Fruit fly (Drosophila melanogaster) whole organism, embryonic: ENCODE measurements around the gene CG32829.
A peak's percentile ranks its signal among the peaks of the same experiment; 100 is the strongest.

Experiments used
- Abd-B ChIP-seq: fragments of 200-800 bp; sonication (Bioruptor generic); optimal IDR thresholded peaks from 2 replicates; lab custom pipeline; 2018; ENCODE audit warnings: missing biosample characterization, mild to moderate bottlenecking, missing genetic modification characterization, moderate library complexity
- CG11504 ChIP-seq: fragments of 200-800 bp; sonication (Bioruptor generic); optimal IDR thresholded peaks from 3 replicates; lab custom pipeline; 2019; ENCODE audit warnings: missing biosample characterization, mild to moderate bottlenecking, missing genetic modification characterization, moderate library complexity
- CG11696 ChIP-seq: fragments of 200-800 bp; sonication (Bioruptor generic); IDR thresholded peaks from 2 replicates; pipeline ENCODE4 v1.3.6; 2022; ENCODE audit warnings: missing biosample characterization, missing genetic modification characterization
- CG12744 ChIP-seq: fragments of 200-800 bp; sonication (Bioruptor generic); optimal IDR thresholded peaks from 2 replicates; lab custom pipeline; 2016; ENCODE audit warnings: missing biosample characterization, missing genetic modification characterization
- CG12942 ChIP-seq: fragments of 200-800 bp; sonication (Bioruptor generic); optimal IDR thresholded peaks from 3 replicates; lab custom pipeline; 2016; ENCODE audit warnings: missing biosample characterization, missing genetic modification characterization
- CG13424 ChIP-seq: fragments of 200-800 bp; sonication (Bioruptor generic); optimal IDR thresholded peaks from 2 replicates; lab custom pipeline; 2019; ENCODE audit warnings: missing biosample characterization, mild to moderate bottlenecking, missing genetic modification characterization, moderate library complexity
- CG14014 ChIP-seq: fragments of 200-800 bp; sonication (Bioruptor generic); IDR thresholded peaks from 2 replicates; pipeline ENCODE4 v1.3.6; 2022; ENCODE audit warnings: missing biosample characterization, missing genetic modification characterization
- CG1529 ChIP-seq: fragments of 200-800 bp; sonication (Bioruptor generic); optimal IDR thresholded peaks from 3 replicates; lab custom pipeline; 2018; ENCODE audit warnings: missing biosample characterization, missing genetic modification characterization
- CG1832 ChIP-seq: fragments of 200-800 bp; sonication (Bioruptor generic); optimal IDR thresholded peaks from 2 replicates; lab custom pipeline; 2017; ENCODE audit warnings: missing biosample characterization, mild to moderate bottlenecking, missing genetic modification characterization, inconsistent platforms
- CG2129 ChIP-seq: fragments of 200-800 bp; sonication (Bioruptor generic); IDR thresholded peaks from 2 replicates; pipeline ENCODE4 v1.3.6; 2022; ENCODE audit warnings: missing biosample characterization, missing genetic modification characterization; ENCODE audit not compliant: partially characterized antibody
- CG2875 ChIP-seq: fragments of 200-800 bp; sonication (Bioruptor generic); optimal IDR thresholded peaks from 2 replicates; lab custom pipeline; 2017; ENCODE audit warnings: missing biosample characterization, mild to moderate bottlenecking, missing genetic modification characterization, missing genetic modification reagents
- CG30403 ChIP-seq: fragments of 200-800 bp; sonication (Bioruptor generic); optimal IDR thresholded peaks from 3 replicates; lab custom pipeline; 2016; ENCODE audit warnings: missing biosample characterization, missing genetic modification characterization
- CG31441 ChIP-seq: fragments of 200-800 bp; sonication (Bioruptor generic); IDR thresholded peaks from 2 replicates; pipeline ENCODE4 v1.3.6; 2022; ENCODE audit warnings: missing biosample characterization, missing genetic modification characterization
- CG32772 ChIP-seq: fragments of 200-800 bp; sonication (Bioruptor generic); IDR thresholded peaks from 2 replicates; pipeline ENCODE4 v1.3.6; 2022; ENCODE audit warnings: missing biosample characterization, missing genetic modification characterization
- CG3847 ChIP-seq: fragments of 200-800 bp; sonication (Bioruptor generic); IDR thresholded peaks from 2 replicates; pipeline ENCODE4 v1.3.6; 2022; ENCODE audit warnings: missing biosample characterization, missing genetic modification characterization
- CG3995 ChIP-seq: fragments of 200-800 bp; sonication (Bioruptor generic); optimal IDR thresholded peaks from 3 replicates; lab custom pipeline; 2016; ENCODE audit warnings: missing biosample characterization, missing genetic modification characterization
- CG8089 ChIP-seq: fragments of 200-800 bp; sonication (Bioruptor generic); optimal IDR thresholded peaks from 3 replicates; lab custom pipeline; 2016; ENCODE audit warnings: missing biosample characterization, missing genetic modification characterization
- CG8388 ChIP-seq: fragments of 200-800 bp; sonication (Bioruptor generic); optimal IDR thresholded peaks from 2 replicates; lab custom pipeline; 2019; ENCODE audit warnings: missing biosample characterization, mild to moderate bottlenecking, missing genetic modification characterization, moderate library complexity
- CHES-1-like ChIP-seq: fragments of 200-800 bp; sonication (Bioruptor generic); optimal IDR thresholded peaks from 2 replicates; lab custom pipeline; 2016; ENCODE audit warnings: missing biosample characterization, missing genetic modification characterization
- CTCF ChIP-seq: fragments of 200-800 bp; sonication (Bioruptor generic); optimal IDR thresholded peaks from 2 replicates; lab custom pipeline; 2017; ENCODE audit warnings: missing biosample characterization, mild to moderate bottlenecking, missing genetic modification characterization, moderate library complexity
- GATAe ChIP-seq: fragments of 200-800 bp; sonication (Bioruptor generic); conservative IDR thresholded peaks from 2 replicates; pipeline ENCODE4 v1.3.6; 2022; ENCODE audit warnings: missing biosample characterization, missing genetic modification characterization
- Hmr ChIP-seq: fragments of 200-800 bp; sonication (Bioruptor generic); optimal IDR thresholded peaks from 3 replicates; lab custom pipeline; 2017; ENCODE audit warnings: mild to moderate bottlenecking, missing biosample characterization, missing genetic modification reagents, missing genetic modification characterization
- Lhr ChIP-seq: fragments of 200-800 bp; sonication (Bioruptor generic); optimal IDR thresholded peaks from 3 replicates; lab custom pipeline; 2017; ENCODE audit warnings: mild to moderate bottlenecking, missing biosample characterization, missing genetic modification reagents, missing genetic modification characterization
- MTF-1 ChIP-seq: fragments of 200-800 bp; sonication (Bioruptor generic); optimal IDR thresholded peaks from 2 replicates; lab custom pipeline; 2018; ENCODE audit warnings: missing biosample characterization, mild to moderate bottlenecking, missing genetic modification characterization, borderline replicate concordance
- Mrtf ChIP-seq: fragments of 200-800 bp; sonication (Bioruptor generic); IDR thresholded peaks from 3 replicates; pipeline ENCODE4 v1.3.6; 2022; ENCODE audit warnings: missing biosample characterization, missing genetic modification characterization
- Myb ChIP-seq: fragments of 200-800 bp; sonication (Bioruptor generic); optimal IDR thresholded peaks from 2 replicates; lab custom pipeline; 2016; ENCODE audit warnings: missing biosample characterization, missing genetic modification characterization
- NC2β ChIP-seq: fragments of 200-800 bp; sonication (Bioruptor generic); optimal IDR thresholded peaks from 2 replicates; lab custom pipeline; 2016; ENCODE audit warnings: missing biosample characterization, missing genetic modification characterization
- Nf-YB ChIP-seq: fragments of 200-800 bp; sonication (Bioruptor generic); optimal IDR thresholded peaks from 3 replicates; lab custom pipeline; 2019; ENCODE audit warnings: missing biosample characterization, mild to moderate bottlenecking, missing genetic modification characterization, moderate library complexity
- NfI ChIP-seq: fragments of 200-800 bp; sonication (Bioruptor generic); optimal IDR thresholded peaks from 3 replicates; lab custom pipeline; 2018; ENCODE audit warnings: missing biosample characterization, mild to moderate bottlenecking, missing genetic modification characterization, moderate library complexity
- Poxn ChIP-seq: fragments of 200-800 bp; sonication (Bioruptor generic); IDR thresholded peaks from 2 replicates; pipeline ENCODE4 v1.3.6; 2022; ENCODE audit warnings: missing biosample characterization, missing genetic modification characterization
- Rx ChIP-seq: fragments of 200-800 bp; sonication (Bioruptor generic); IDR thresholded peaks from 2 replicates; pipeline ENCODE4 v1.3.6; 2022; ENCODE audit warnings: missing biosample characterization, missing genetic modification characterization
- Stat92E ChIP-seq, 3 experiments: fragments of >200 bp in 2 of 3; fragments of 200-800 bp in 1 of 3; sonication (Bioruptor generic) in 1 of 3; optimal IDR thresholded peaks; 2 replicates each; lab custom pipeline; 2017 to 2019; ENCODE audit warnings: missing biosample characterization in 3 of 3, missing genetic modification characterization in 3 of 3, mild to moderate bottlenecking in 1 of 3, moderate library complexity in 1 of 3
- Taf1 ChIP-seq: fragments of 200-800 bp; sonication (Bioruptor generic); IDR thresholded peaks from 2 replicates; pipeline ENCODE4 v1.3.6; 2022; ENCODE audit warnings: missing biosample characterization, missing genetic modification characterization
- ac ChIP-seq: fragments of 200-800 bp; sonication (Bioruptor generic); optimal IDR thresholded peaks from 3 replicates; lab custom pipeline; 2017; ENCODE audit warnings: missing biosample characterization, mild to moderate bottlenecking, missing genetic modification characterization
- croc ChIP-seq: fragments of 200-800 bp; sonication (Bioruptor generic); conservative IDR thresholded peaks from 3 replicates; pipeline ENCODE4 v1.3.6; 2022; ENCODE audit warnings: missing biosample characterization, missing genetic modification characterization
- dmrt99B ChIP-seq: fragments of 200-800 bp; sonication (Bioruptor generic); optimal IDR thresholded peaks from 2 replicates; lab custom pipeline; 2018; ENCODE audit warnings: missing biosample characterization, mild to moderate bottlenecking, missing genetic modification characterization, moderate library complexity
- ems ChIP-seq: fragments of 200-800 bp; sonication (Bioruptor generic); optimal IDR thresholded peaks from 3 replicates; lab custom pipeline; 2016; ENCODE audit warnings: missing biosample characterization, missing genetic modification characterization
- ewg ChIP-seq: fragments of 200-800 bp; sonication (Bioruptor generic); optimal IDR thresholded peaks from 3 replicates; lab custom pipeline; 2017; ENCODE audit warnings: mild to moderate bottlenecking, missing biosample characterization, missing genetic modification reagents, missing genetic modification characterization
- fd3F ChIP-seq: fragments of 200-800 bp; sonication (Bioruptor generic); optimal IDR thresholded peaks from 2 replicates; lab custom pipeline; 2018; ENCODE audit warnings: missing biosample characterization, mild to moderate bottlenecking, missing genetic modification characterization, moderate library complexity
- fru ChIP-seq: fragments of >200 bp; optimal IDR thresholded peaks from 2 replicates; lab custom pipeline; 2017
- fu2 ChIP-seq: fragments of 200-800 bp; sonication (Bioruptor generic); optimal IDR thresholded peaks from 2 replicates; lab custom pipeline; 2016; ENCODE audit warnings: missing biosample characterization, missing genetic modification characterization
- her ChIP-seq: fragments of 200-800 bp; sonication (Bioruptor generic); optimal IDR thresholded peaks from 2 replicates; lab custom pipeline; 2016; ENCODE audit warnings: missing biosample characterization, missing genetic modification characterization
- ind ChIP-seq: fragments of 200-800 bp; sonication (Bioruptor generic); optimal IDR thresholded peaks from 3 replicates; lab custom pipeline; 2016; ENCODE audit warnings: missing biosample characterization, missing genetic modification characterization
- kni ChIP-seq: fragments of 200-800 bp; sonication (Bioruptor generic); optimal IDR thresholded peaks from 3 replicates; lab custom pipeline; 2017; ENCODE audit warnings: mild to moderate bottlenecking, missing biosample characterization, missing genetic modification reagents, missing genetic modification characterization
- prd ChIP-seq, 3 experiments: fragments of >200 bp in 2 of 3; fragments of 200-800 bp in 1 of 3; sonication (Bioruptor generic) in 1 of 3; optimal IDR thresholded peaks in 2 of 3; IDR thresholded peaks in 1 of 3; 2 replicates in 2 of 3; 3 replicates in 1 of 3; pipeline versions ENCODE4 v1.3.6 to Lab custom; 2017 to 2022; ENCODE audit warnings: missing biosample characterization in 1 of 3, missing genetic modification characterization in 1 of 3
- rib ChIP-seq: fragments of 200-800 bp; sonication (Bioruptor generic); IDR thresholded peaks from 2 replicates; pipeline ENCODE4 v1.3.6; 2022; ENCODE audit warnings: missing biosample characterization, missing genetic modification characterization
- scrt ChIP-seq: fragments of 200-800 bp; sonication (Bioruptor generic); optimal IDR thresholded peaks from 2 replicates; lab custom pipeline; 2018; ENCODE audit warnings: missing biosample characterization, mild to moderate bottlenecking, missing genetic modification characterization, moderate library complexity
- sqz ChIP-seq: fragments of 200-800 bp; sonication (Bioruptor generic); optimal IDR thresholded peaks from 3 replicates; lab custom pipeline; 2018; ENCODE audit warnings: missing biosample characterization, mild to moderate bottlenecking, missing genetic modification characterization
- tll ChIP-seq, 2 experiments: fragments of 200-800 bp in 1 of 2; fragments of >200 bp in 1 of 2; sonication (Bioruptor generic) in 1 of 2; optimal IDR thresholded peaks; 2 replicates each; lab custom pipeline; 2017 to 2019; ENCODE audit warnings: missing biosample characterization in 2 of 2, missing genetic modification characterization in 2 of 2, mild to moderate bottlenecking in 1 of 2, moderate library complexity in 1 of 2
- tup ChIP-seq: fragments of 200-800 bp; sonication (Bioruptor generic); optimal IDR thresholded peaks from 2 replicates; lab custom pipeline; 2016; ENCODE audit warnings: missing biosample characterization, mild to moderate bottlenecking, missing genetic modification characterization, moderate library complexity
- unpg ChIP-seq: fragments of 200-800 bp; sonication (Bioruptor generic); optimal IDR thresholded peaks from 3 replicates; lab custom pipeline; 2018; ENCODE audit warnings: missing biosample characterization, mild to moderate bottlenecking, missing genetic modification characterization, moderate library complexity

CG32829 gene

DNA sequence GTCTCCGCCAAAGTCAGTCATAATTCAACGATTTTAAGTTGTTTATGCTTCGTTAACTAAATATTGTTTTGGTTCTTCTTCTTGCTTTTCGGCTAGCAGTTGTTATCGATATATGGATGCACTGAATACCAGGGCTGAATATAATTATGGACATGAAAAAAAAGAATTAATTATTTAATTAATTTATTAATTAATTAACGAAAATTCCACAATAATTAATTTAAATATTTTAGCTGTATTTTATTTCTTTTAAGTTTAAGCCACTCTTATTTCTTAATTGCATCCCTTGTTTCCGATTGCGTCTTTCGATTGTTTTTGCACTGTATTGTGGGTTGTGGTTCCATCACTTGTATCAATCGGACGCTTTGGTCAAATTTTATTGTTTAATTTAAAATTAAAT lies 33.9 kb upstream of the CG32829 start, which contains the start of the genes Gas41 and SA1 (continued):
- TF ChIP-seq Poxn (GFP tag; lab: Robert Waterston, UW): no peak
- no peak for TF ChIP-seq Myb (GFP tag; lab: Kevin White, UChicago)
- TF ChIP-seq ewg (GFP tag; lab: Kevin White, UChicago): peak; percentile 33
- peak; percentile 92 for TF ChIP-seq Hmr (GFP tag; lab: Kevin White, UChicago)
- peak; percentile 1 for TF ChIP-seq Lhr
- TF ChIP-seq CG1832: no peak
- TF ChIP-seq ems (GFP tag; lab: Kevin White, UChicago): no peak
- TF ChIP-seq CG12744 (GFP tag; lab: Kevin White, UChicago): peak; percentile 22
- TF ChIP-seq ind (GFP tag; lab: Kevin White, UChicago): peak; percentile 92
- TF ChIP-seq Rx: peak; percentile 61
- no peak for TF ChIP-seq CG3847
- TF ChIP-seq unpg: no peak
- peak; percentile 93 for TF ChIP-seq CG8388 (GFP tag; lab: Kevin White, UChicago)
- TF ChIP-seq Abd-B (GFP tag; lab: Kevin White, UChicago): no peak
- peak; percentile 32 for TF ChIP-seq CG3995 (GFP tag; lab: Kevin White, UChicago)
- peak; percentile 57 for TF ChIP-seq NC2β (GFP tag; lab: Kevin White, UChicago)
- TF ChIP-seq her (GFP tag; lab: Kevin White, UChicago): no peak
- peak; percentile 65 for TF ChIP-seq scrt
- TF ChIP-seq fu2 (GFP tag; lab: Kevin White, UChicago): peak; percentile 48
- TF ChIP-seq tup: no peak
- TF ChIP-seq CG13424: peak; percentile 96
- TF ChIP-seq rib (GFP tag; lab: Robert Waterston, UW): no peak
- TF ChIP-seq sqz (GFP tag; lab: Kevin White, UChicago): no peak
- TF ChIP-seq Nf-YB (GFP tag; lab: Kevin White, UChicago): no peak
- TF ChIP-seq Mrtf (GFP tag; lab: Robert Waterston, UW): no peak
- TF ChIP-seq ac (GFP tag; lab: Kevin White, UChicago): no peak
- no peak for TF ChIP-seq CG8089
- TF ChIP-seq GATAe: no peak; the same call in 1 of the 2 replicates
- no peak for TF ChIP-seq Stat92E (GFP tag; optimal IDR thresholded peaks at IDR 0.05; lab: Kevin White, UChicago)
- TF ChIP-seq dmrt99B: no peak
- TF ChIP-seq MTF-1 (GFP tag; lab: Kevin White, UChicago): peak; percentile 63
- peak; percentile 54 for TF ChIP-seq CG11696 (GFP tag; lab: Robert Waterston, UW)
- TF ChIP-seq Taf1 (GFP tag; lab: Robert Waterston, UW): 0 out of 2 replicates have a peak, but pooled peaks have one; percentile 35
- TF ChIP-seq CG2875: peak; percentile 60
- TF ChIP-seq tll (GFP tag; optimal IDR thresholded peaks at IDR 0.05; lab: Kevin White, UChicago): no peak
- peak; percentile 72 for TF ChIP-seq CG12942 (GFP tag; lab: Kevin White, UChicago)
- TF ChIP-seq fd3F (GFP tag; lab: Kevin White, UChicago): no peak
- TF ChIP-seq CG11504 (tag; lab: Kevin White, UChicago): no peak
- no peak for TF ChIP-seq NfI (GFP tag; lab: Kevin White, UChicago)
- TF ChIP-seq CG1529 (GFP tag; lab: Kevin White, UChicago): no peak
- TF ChIP-seq fru (lab: Kevin White, UChicago): no peak
- TF ChIP-seq CG14014: peak; percentile 95
- TF ChIP-seq CG30403: peak; percentile 95
- no peak for TF ChIP-seq prd (optimal IDR thresholded peaks at IDR 0.05; lab: Kevin White, UChicago)
- TF ChIP-seq prd (GFP tag; IDR thresholded peaks at IDR 0.05; lab: Robert Waterston, UW): peak; percentile 96
- TF ChIP-seq CG31441 (GFP tag; lab: Robert Waterston, UW): no peak; the same call in 1 of the 2 replicates
- no peak for TF ChIP-seq kni (GFP tag; lab: Kevin White, UChicago)
- peak; percentile 28 for TF ChIP-seq CTCF (GFP tag; lab: Kevin White, UChicago)
- TF ChIP-seq CG2129 (GFP tag; lab: Robert Waterston, UW): no peak
- peak; percentile 94 for TF ChIP-seq CG32772
- TF ChIP-seq CHES-1-like (GFP tag; lab: Kevin White, UChicago): peak; percentile 72
- TF ChIP-seq croc (GFP tag; lab: Robert Waterston, UW): peak; percentile 66
